Fruit fly (Drosophila melanogaster) whole organism, embryonic: Measurements from ENCODE around the gene CG32454.

ENCODE experiments used
- Antp ChIP-seq: fragments of 200-800 bp; sonication (Bioruptor generic); optimal IDR thresholded peaks from 3 replicates; lab custom pipeline; 2016; ENCODE audit warnings: missing biosample characterization, missing genetic modification characterization
- Atf3 ChIP-seq: fragments of 200-800 bp; sonication (Bioruptor generic); optimal IDR thresholded peaks from 3 replicates; lab custom pipeline; 2016; ENCODE audit warnings: missing biosample characterization, missing genetic modification characterization
- CG10321 ChIP-seq: fragments of 200-800 bp; sonication (Bioruptor generic); IDR thresholded peaks from 2 replicates; pipeline ENCODE4 v1.3.6; 2022; ENCODE audit warnings: missing biosample characterization, missing genetic modification characterization
- CG11247 ChIP-seq: fragments of 200-800 bp; sonication (Bioruptor generic); IDR thresholded peaks from 2 replicates; pipeline ENCODE4 v1.3.6; 2022; ENCODE audit warnings: missing biosample characterization, missing genetic modification characterization
- CG11723 ChIP-seq: fragments of 200-800 bp; sonication (Bioruptor generic); optimal IDR thresholded peaks from 2 replicates; lab custom pipeline; 2017; ENCODE audit warnings: missing biosample characterization, mild to moderate bottlenecking, missing genetic modification characterization
- CG12155 ChIP-seq: fragments of 200-800 bp; sonication (Bioruptor generic); optimal IDR thresholded peaks from 3 replicates; lab custom pipeline; 2016; ENCODE audit warnings: missing biosample characterization, missing genetic modification characterization
- CG12942 ChIP-seq: fragments of 200-800 bp; sonication (Bioruptor generic); optimal IDR thresholded peaks from 3 replicates; lab custom pipeline; 2016; ENCODE audit warnings: missing biosample characterization, missing genetic modification characterization
- CG13123 ChIP-seq: fragments of 200-800 bp; sonication (Bioruptor generic); optimal IDR thresholded peaks from 2 replicates; lab custom pipeline; 2016; ENCODE audit warnings: missing biosample characterization, missing genetic modification characterization
- CG13296 ChIP-seq: fragments of 200-800 bp; sonication (Bioruptor generic); optimal IDR thresholded peaks from 3 replicates; lab custom pipeline; 2018; ENCODE audit warnings: missing biosample characterization, mild to moderate bottlenecking, missing genetic modification characterization
- CG13424 ChIP-seq: fragments of 200-800 bp; sonication (Bioruptor generic); optimal IDR thresholded peaks from 2 replicates; lab custom pipeline; 2019; ENCODE audit warnings: missing biosample characterization, mild to moderate bottlenecking, missing genetic modification characterization, moderate library complexity
- CG1529 ChIP-seq: fragments of 200-800 bp; sonication (Bioruptor generic); optimal IDR thresholded peaks from 3 replicates; lab custom pipeline; 2018; ENCODE audit warnings: missing biosample characterization, missing genetic modification characterization
- CG15696 ChIP-seq: fragments of 200-800 bp; sonication (Bioruptor generic); optimal IDR thresholded peaks from 2 replicates; lab custom pipeline; 2019; ENCODE audit warnings: missing biosample characterization, mild to moderate bottlenecking, missing genetic modification characterization, moderate library complexity
- CG1603 ChIP-seq: fragments of 200-800 bp; sonication (Bioruptor generic); optimal IDR thresholded peaks from 2 replicates; lab custom pipeline; 2019; ENCODE audit warnings: missing biosample characterization, mild to moderate bottlenecking, missing genetic modification characterization, moderate library complexity
- CG3995 ChIP-seq: fragments of 200-800 bp; sonication (Bioruptor generic); optimal IDR thresholded peaks from 3 replicates; lab custom pipeline; 2016; ENCODE audit warnings: missing biosample characterization, missing genetic modification characterization
- CG5180 ChIP-seq: fragments of 200-800 bp; sonication (Bioruptor generic); optimal IDR thresholded peaks from 3 replicates; lab custom pipeline; 2017; ENCODE audit warnings: missing biosample characterization, missing genetic modification characterization, mild to moderate bottlenecking, moderate library complexity, missing genetic modification reagents
- CG7372 ChIP-seq: fragments of 200-800 bp; sonication (Bioruptor generic); IDR thresholded peaks from 2 replicates; pipeline ENCODE4 v1.3.6; 2022; ENCODE audit warnings: missing biosample characterization, missing genetic modification characterization
- CG8765 ChIP-seq: fragments of 200-800 bp; sonication (Bioruptor generic); IDR thresholded peaks from 2 replicates; pipeline ENCODE4 v1.3.6; 2022; ENCODE audit warnings: missing biosample characterization, missing genetic modification characterization
- CG9609 ChIP-seq: fragments of 200-800 bp; sonication (Bioruptor generic); optimal IDR thresholded peaks from 3 replicates; lab custom pipeline; 2016; ENCODE audit warnings: missing biosample characterization, missing genetic modification characterization
- Dek ChIP-seq: fragments of 200-800 bp; sonication (Bioruptor generic); optimal IDR thresholded peaks from 3 replicates; lab custom pipeline; 2019; ENCODE audit warnings: missing biosample characterization, mild to moderate bottlenecking, missing genetic modification characterization, moderate library complexity
- E2f2 ChIP-seq: fragments of 200-800 bp; sonication (Bioruptor generic); IDR thresholded peaks from 2 replicates; pipeline ENCODE4 v1.3.6; 2022; ENCODE audit warnings: missing biosample characterization, missing genetic modification characterization
- H2.0 ChIP-seq: fragments of 200-800 bp; sonication (Bioruptor generic); IDR thresholded peaks from 2 replicates; pipeline ENCODE4 v1.3.6; 2022; ENCODE audit warnings: missing biosample characterization, missing genetic modification characterization
- HLH54F ChIP-seq: fragments of 200-800 bp; sonication (Bioruptor generic); optimal IDR thresholded peaks from 3 replicates; lab custom pipeline; 2016; ENCODE audit warnings: missing biosample characterization, missing genetic modification characterization
- Hey ChIP-seq: fragments of 200-800 bp; sonication (Bioruptor generic); optimal IDR thresholded peaks from 3 replicates; lab custom pipeline; 2018; ENCODE audit warnings: missing biosample characterization, mild to moderate bottlenecking, missing genetic modification characterization
- MTF-1 ChIP-seq: fragments of 200-800 bp; sonication (Bioruptor generic); optimal IDR thresholded peaks from 2 replicates; lab custom pipeline; 2018; ENCODE audit warnings: missing biosample characterization, mild to moderate bottlenecking, missing genetic modification characterization, borderline replicate concordance
- NFAT ChIP-seq: fragments of 200-800 bp; sonication (Bioruptor generic); IDR thresholded peaks from 2 replicates; pipeline ENCODE4 v1.3.6; 2022; ENCODE audit warnings: missing biosample characterization, missing genetic modification characterization
- Nf-YB ChIP-seq: fragments of 200-800 bp; sonication (Bioruptor generic); optimal IDR thresholded peaks from 3 replicates; lab custom pipeline; 2019; ENCODE audit warnings: missing biosample characterization, mild to moderate bottlenecking, missing genetic modification characterization, moderate library complexity
- Opbp ChIP-seq: fragments of 200-800 bp; sonication (Bioruptor generic); IDR thresholded peaks from 3 replicates; pipeline ENCODE4 v1.3.6; 2022; ENCODE audit warnings: missing biosample characterization, missing genetic modification characterization; ENCODE audit not compliant: partially characterized antibody
- Ssrp ChIP-seq: fragments of 200-800 bp; sonication (Bioruptor generic); optimal IDR thresholded peaks from 2 replicates; lab custom pipeline; 2018; ENCODE audit warnings: missing biosample characterization, mild to moderate bottlenecking, missing genetic modification characterization, moderate library complexity
- TFAM ChIP-seq: fragments of 200-800 bp; sonication (Bioruptor generic); optimal IDR thresholded peaks from 2 replicates; lab custom pipeline; 2017; ENCODE audit warnings: missing biosample characterization, missing genetic modification characterization, inconsistent platforms
- amos ChIP-seq: fragments of 200-800 bp; sonication (Bioruptor generic); IDR thresholded peaks from 2 replicates; pipeline ENCODE4 v1.3.6; 2022; ENCODE audit warnings: missing biosample characterization, missing genetic modification characterization; ENCODE audit not compliant: partially characterized antibody
- ara ChIP-seq: fragments of 200-800 bp; sonication (Bioruptor generic); IDR thresholded peaks from 2 replicates; pipeline ENCODE4 v1.3.6; 2022; ENCODE audit warnings: missing biosample characterization, missing genetic modification characterization
- btn ChIP-seq: fragments of 200-800 bp; sonication (Bioruptor generic); optimal IDR thresholded peaks from 2 replicates; lab custom pipeline; 2016; ENCODE audit warnings: missing biosample characterization, missing genetic modification characterization
- crol ChIP-seq: fragments of 200-800 bp; sonication (Bioruptor generic); IDR thresholded peaks from 2 replicates; pipeline ENCODE4 v1.3.6; 2022; ENCODE audit warnings: missing biosample characterization, missing genetic modification characterization
- dan ChIP-seq: fragments of 200-800 bp; sonication (Bioruptor generic); IDR thresholded peaks from 2 replicates; pipeline ENCODE4 v1.3.6; 2022; ENCODE audit warnings: missing biosample characterization, missing genetic modification characterization
- gsb-n ChIP-seq: fragments of 200-800 bp; sonication (Bioruptor generic); optimal IDR thresholded peaks from 3 replicates; lab custom pipeline; 2018; ENCODE audit warnings: missing biosample characterization, mild to moderate bottlenecking, missing genetic modification characterization
- h ChIP-seq: fragments of >200 bp; optimal IDR thresholded peaks from 2 replicates; lab custom pipeline; 2017
- hbn ChIP-seq: fragments of 200-800 bp; sonication (Bioruptor generic); IDR thresholded peaks from 2 replicates; pipeline ENCODE4 v1.3.6; 2022; ENCODE audit warnings: missing biosample characterization, missing genetic modification characterization; ENCODE audit not compliant: partially characterized antibody
- jigr1 ChIP-seq: fragments of 200-800 bp; sonication (Bioruptor generic); IDR thresholded peaks from 3 replicates; pipeline ENCODE4 v1.3.6; 2022; ENCODE audit warnings: missing biosample characterization, missing genetic modification characterization
- ken ChIP-seq: fragments of 200-800 bp; sonication (Bioruptor generic); IDR thresholded peaks from 3 replicates; pipeline ENCODE4 v1.3.6; 2022; ENCODE audit warnings: missing biosample characterization, missing genetic modification characterization
- lov ChIP-seq, 2 experiments: fragments of 200-800 bp in 1 of 2; fragments of >200 bp in 1 of 2; sonication (Bioruptor generic) in 1 of 2; IDR thresholded peaks in 1 of 2; optimal IDR thresholded peaks in 1 of 2; 2 replicates in 1 of 2; 3 replicates in 1 of 2; pipeline versions ENCODE4 v1.3.6 to Lab custom; 2017 to 2022; ENCODE audit warnings: missing biosample characterization in 1 of 2, missing genetic modification characterization in 1 of 2
- mam ChIP-seq: fragments of 200-800 bp; sonication (Bioruptor generic); optimal IDR thresholded peaks from 3 replicates; lab custom pipeline; 2016; ENCODE audit warnings: missing biosample characterization, missing genetic modification characterization
- nerfin-2 ChIP-seq: fragments of 200-800 bp; sonication (Bioruptor generic); IDR thresholded peaks from 2 replicates; pipeline ENCODE4 v1.3.6; 2022; ENCODE audit warnings: missing biosample characterization, missing genetic modification characterization; ENCODE audit not compliant: partially characterized antibody
- salm ChIP-seq: fragments of 200-800 bp; sonication (Bioruptor generic); optimal IDR thresholded peaks from 2 replicates; lab custom pipeline; 2018; ENCODE audit warnings: missing biosample characterization, mild to moderate bottlenecking, missing genetic modification characterization
- schlank ChIP-seq: fragments of 200-800 bp; sonication (Bioruptor generic); optimal IDR thresholded peaks from 2 replicates; lab custom pipeline; 2018; ENCODE audit warnings: missing biosample characterization, mild to moderate bottlenecking, missing genetic modification characterization
- seq ChIP-seq: fragments of 200-800 bp; sonication (Bioruptor generic); IDR thresholded peaks from 2 replicates; pipeline ENCODE4 v1.3.6; 2022; ENCODE audit warnings: missing biosample characterization, missing genetic modification characterization
- sim ChIP-seq: fragments of 200-800 bp; sonication (Bioruptor generic); IDR thresholded peaks from 2 replicates; pipeline ENCODE4 v1.3.6; 2022; ENCODE audit warnings: missing biosample characterization, missing genetic modification characterization
- sug ChIP-seq: fragments of 200-800 bp; optimal IDR thresholded peaks from 2 replicates; lab custom pipeline; 2019; ENCODE audit warnings: missing biosample characterization, mild to moderate bottlenecking, missing genetic modification characterization, moderate library complexity
- tin ChIP-seq: fragments of 200-800 bp; sonication (Bioruptor generic); optimal IDR thresholded peaks from 3 replicates; lab custom pipeline; 2016; ENCODE audit warnings: missing biosample characterization, missing genetic modification characterization
- toy ChIP-seq: fragments of 200-800 bp; sonication (Bioruptor generic); IDR thresholded peaks from 2 replicates; pipeline ENCODE4 v1.3.6; 2022; ENCODE audit warnings: missing biosample characterization, missing genetic modification characterization
- tup ChIP-seq: fragments of 200-800 bp; sonication (Bioruptor generic); optimal IDR thresholded peaks from 2 replicates; lab custom pipeline; 2016; ENCODE audit warnings: missing biosample characterization, mild to moderate bottlenecking, missing genetic modification characterization, moderate library complexity

CG32454 gene

DNA sequence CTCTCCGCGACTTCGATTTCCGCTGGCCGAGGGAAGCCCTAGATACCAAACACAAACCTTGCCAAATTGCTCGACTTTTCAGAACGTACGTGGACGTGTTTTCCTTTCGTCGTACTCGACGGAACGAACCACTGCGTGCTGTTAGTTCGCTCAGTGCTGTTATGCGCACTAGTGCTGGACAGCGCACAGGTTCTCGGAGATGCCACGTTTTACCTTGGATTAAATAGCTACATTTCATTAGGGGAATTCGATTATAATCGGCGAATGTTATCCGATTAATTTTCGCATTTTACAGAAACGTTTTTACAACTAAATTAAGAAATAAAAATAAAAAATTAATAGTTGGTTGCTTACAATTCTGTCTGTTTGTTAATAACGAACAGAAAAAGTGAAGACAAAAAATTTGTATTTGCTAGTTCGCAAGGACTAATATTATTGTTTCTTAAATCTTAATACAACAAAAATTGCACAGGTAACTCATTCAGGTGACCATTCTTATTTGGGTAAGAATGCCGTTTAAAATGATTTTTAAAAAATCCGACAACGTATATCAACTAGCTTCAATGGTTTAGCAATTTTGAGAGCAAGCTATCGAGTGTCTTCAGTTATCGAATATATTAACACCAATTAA is 12.3 kb upstream of the CG32454 start, which contains the start of the genes ArfGAP3 and CG32452 (continued):
- peak; percentile 78 for TF ChIP-seq CG12155 (GFP tag; lab: Kevin White, UChicago)
- TF ChIP-seq CG9609 (GFP tag; lab: Kevin White, UChicago): peak; percentile 58
- no peak for TF ChIP-seq lov (optimal IDR thresholded peaks at IDR 0.05; lab: Kevin White, UChicago)
- TF ChIP-seq lov (GFP tag; IDR thresholded peaks at IDR 0.05; lab: Robert Waterston, UW): peak; percentile 45; the same call in 1 of the 3 replicates
- TF ChIP-seq ara (GFP tag; lab: Robert Waterston, UW): peak; percentile 53
- TF ChIP-seq CG10321 (GFP tag; lab: Robert Waterston, UW): no peak
- TF ChIP-seq CG15696 (tag; lab: Kevin White, UChicago): peak; percentile 73
- peak; percentile 67; the same call in 2 of the 3 replicates for TF ChIP-seq Opbp (GFP tag; lab: Robert Waterston, UW)
- TF ChIP-seq CG7372 (GFP tag; lab: Robert Waterston, UW): peak; percentile 74
- no peak for TF ChIP-seq sim (GFP tag; lab: Robert Waterston, UW)
- peak; percentile 53 for TF ChIP-seq CG13123 (GFP tag; lab: Kevin White, UChicago)
- peak; percentile 51 for TF ChIP-seq CG1603 (tag; lab: Kevin White, UChicago)
- peak; percentile 58; the same call in 1 of the 3 replicates for TF ChIP-seq ken
- peak; percentile 68 for TF ChIP-seq HLH54F (GFP tag; lab: Kevin White, UChicago)
- TF ChIP-seq CG13424 (tag; lab: Kevin White, UChicago): peak; percentile 83
- TF ChIP-seq Ssrp: peak; percentile 63
- peak; percentile 37 for TF ChIP-seq CG11723
- peak; percentile 72 for TF ChIP-seq NFAT
- TF ChIP-seq TFAM (GFP tag; lab: Kevin White, UChicago): no peak
- TF ChIP-seq amos (GFP tag; lab: Robert Waterston, UW): peak; percentile 72
- no peak for TF ChIP-seq schlank (tag; lab: Kevin White, UChicago)
- TF ChIP-seq Antp: peak; percentile 36
- peak; percentile 29 for TF ChIP-seq CG1529 (GFP tag; lab: Kevin White, UChicago)
- TF ChIP-seq CG13296 (GFP tag; lab: Kevin White, UChicago): peak; percentile 68
- peak; percentile 33 for TF ChIP-seq CG5180 (GFP tag; lab: Kevin White, UChicago)
- peak; percentile 59; the same call in 1 of the 2 replicates for TF ChIP-seq H2.0 (GFP tag; lab: Robert Waterston, UW)
- peak; percentile 76 for TF ChIP-seq mam (GFP tag; lab: Kevin White, UChicago)
- TF ChIP-seq toy (GFP tag; lab: Robert Waterston, UW): no peak
- peak; percentile 67 for TF ChIP-seq hbn (GFP tag; lab: Robert Waterston, UW)
- TF ChIP-seq btn: no peak
- no peak for TF ChIP-seq h (lab: Kevin White, UChicago)
- no peak for TF ChIP-seq crol (GFP tag; lab: Robert Waterston, UW)
- TF ChIP-seq nerfin-2 (GFP tag; lab: Robert Waterston, UW): no peak
- TF ChIP-seq dan (GFP tag; lab: Robert Waterston, UW): no peak
- peak; percentile 61 for TF ChIP-seq Dek (tag; lab: Kevin White, UChicago)
- TF ChIP-seq jigr1 (GFP tag; lab: Robert Waterston, UW): no peak
- peak; percentile 68 for TF ChIP-seq gsb-n (tag; lab: Kevin White, UChicago)
- TF ChIP-seq Hey (tag; lab: Kevin White, UChicago): no peak
- peak; percentile 52 for TF ChIP-seq Nf-YB
- TF ChIP-seq CG12942 (GFP tag; lab: Kevin White, UChicago): peak; percentile 75
- TF ChIP-seq E2f2: peak; percentile 54; the same call in 1 of the 2 replicates
- TF ChIP-seq tup (GFP tag; lab: Kevin White, UChicago): no peak
- peak; percentile 39 for TF ChIP-seq CG3995
- peak; percentile 72 for TF ChIP-seq tin (GFP tag; lab: Kevin White, UChicago)
- TF ChIP-seq MTF-1: peak; percentile 50
- TF ChIP-seq Atf3: peak; percentile 38
- peak; percentile 80 for TF ChIP-seq CG11247 (GFP tag; lab: Robert Waterston, UW)
- peak; percentile 73 for TF ChIP-seq sug
- peak; percentile 29; the same call in 1 of the 2 replicates for TF ChIP-seq CG8765 (GFP tag; lab: Robert Waterston, UW)
- peak; percentile 56; the same call in 1 of the 2 replicates for TF ChIP-seq seq (GFP tag; lab: Robert Waterston, UW)
- TF ChIP-seq salm (tag; lab: Kevin White, UChicago): no peak
